Fruit fly (Drosophila melanogaster) S2 (cell line): Measurements from ENCODE around the gene mRpL40.
A peak's percentile ranks its signal among the peaks of the same experiment; 100 is the strongest.

Source experiments
- CG8478 ChIP-seq: fragments of >200 bp; optimal IDR thresholded peaks from 2 replicates; lab custom pipeline; 2018
- CTCF ChIP-seq, 2 experiments: fragments of >200 bp; optimal IDR thresholded peaks; 2 replicates each; lab custom pipeline; 2018

mRpL40 gene

DNA sequence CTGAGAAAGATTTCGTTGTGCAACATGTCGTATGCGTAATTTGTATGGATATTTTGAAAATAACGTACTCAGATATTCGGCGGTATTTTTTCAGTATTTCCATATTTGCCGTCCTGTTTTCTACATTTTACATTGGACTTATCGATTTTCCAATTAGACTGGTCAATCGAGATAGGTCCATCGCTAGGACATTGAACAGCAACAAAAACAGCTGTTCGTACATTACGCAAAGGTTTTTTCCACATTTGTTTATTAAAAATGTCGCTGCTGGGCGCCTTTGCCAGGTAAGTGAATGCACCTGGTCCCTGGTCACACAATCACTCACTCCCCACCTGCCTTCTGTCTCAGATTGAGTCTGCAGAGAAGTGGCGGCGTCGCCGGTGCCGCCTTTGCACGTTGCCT lies at the start of gene mRpL40:
Gene mRpL40, plus strand, starts transcription at position 186 of the 402 bp plus-strand sequence.
- TF ChIP-seq CTCF (optimal IDR thresholded peaks at IDR 0.05; lab: Kevin White, UChicago): peak in 1 of 2 experiments; percentile 50
- no peak for TF ChIP-seq CG8478 (lab: Kevin White, UChicago)

- no peak for TF ChIP-seq CG8478 (lab: Kevin White, UChicago)
- no peak for TF ChIP-seq CTCF (optimal IDR thresholded peaks at IDR 0.05; lab: Kevin White, UChicago)
Observed at dm6 chr3R:11361906-11362305, 45.8 kb upstream of the mRpL40 start.

- no peak for TF ChIP-seq CTCF (optimal IDR thresholded peaks at IDR 0.05; lab: Kevin White, UChicago)
Observed at dm6 chr3R:11363577-11363976, 44.1 kb upstream of the mRpL40 start.

DNA sequence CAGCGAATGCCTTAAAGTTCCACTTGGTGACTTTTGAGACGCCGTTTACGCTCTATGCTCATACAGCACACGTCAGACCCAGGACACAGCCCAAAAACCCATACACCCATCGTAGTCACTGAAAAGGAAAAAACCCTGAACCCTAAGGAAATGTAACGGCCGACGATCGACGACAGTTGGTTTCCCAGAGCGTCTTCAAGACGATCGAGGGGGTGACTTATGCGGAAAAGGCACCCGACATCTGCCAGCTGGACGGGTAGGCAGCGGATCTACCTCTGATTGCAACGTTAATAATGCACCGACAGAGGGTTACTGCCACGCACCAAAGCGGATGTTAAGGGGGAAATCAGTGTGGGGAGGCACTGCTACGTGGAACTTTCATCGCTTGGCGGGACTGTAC lies 41.4 kb upstream of the mRpL40 start:
- TF ChIP-seq CTCF (optimal IDR thresholded peaks at IDR 0.05; lab: Kevin White, UChicago) (no peak), CG8478 (lab: Kevin White, UChicago) (no peak)

- no peak for TF ChIP-seq CG8478 (lab: Kevin White, UChicago)
- no peak for TF ChIP-seq CTCF (optimal IDR thresholded peaks at IDR 0.05; lab: Kevin White, UChicago)
Observed at dm6 chr3R:11368766-11369165, 39.0 kb upstream of the mRpL40 start.

DNA sequence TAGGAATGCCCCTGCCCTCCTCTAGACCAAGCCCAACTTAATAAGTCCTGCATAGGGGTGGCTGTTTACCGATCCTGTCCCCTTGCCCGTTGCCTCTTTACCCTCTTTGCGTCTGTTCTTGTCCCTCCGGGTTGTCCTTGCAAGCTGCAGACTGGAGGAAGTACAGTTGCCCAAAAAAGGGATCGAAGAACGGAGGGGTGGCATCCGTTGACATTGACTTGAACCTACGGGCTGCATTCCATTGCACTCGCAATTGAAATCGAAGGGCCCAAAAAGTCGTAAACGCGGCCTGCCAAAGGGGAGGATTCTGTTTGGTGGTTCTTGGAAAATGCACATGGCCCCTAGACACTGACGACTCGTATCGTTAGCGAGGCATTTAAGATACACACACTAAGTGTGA lies 37.4 kb upstream of the mRpL40 start:
- TF ChIP-seq CTCF (optimal IDR thresholded peaks at IDR 0.05; lab: Kevin White, UChicago) (no peak), CG8478 (lab: Kevin White, UChicago) (no peak)

DNA sequence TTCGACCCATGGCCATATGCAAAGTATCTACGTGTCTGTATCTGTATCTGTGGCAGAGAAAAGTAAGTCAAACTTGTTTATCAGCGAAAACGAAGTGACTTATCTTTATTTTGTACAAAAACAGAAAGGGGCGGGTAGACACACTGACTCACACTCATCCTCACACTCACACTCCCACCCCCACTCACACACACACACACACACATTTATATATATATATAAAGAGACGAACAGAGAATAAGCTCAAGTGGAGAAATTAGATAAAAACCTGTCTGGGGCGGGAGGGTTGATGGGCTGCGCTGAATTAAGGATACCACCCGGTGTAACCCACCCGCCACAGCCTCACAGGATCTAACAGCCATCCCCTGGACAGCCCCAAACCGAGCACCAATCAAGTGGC lies 36.9 kb upstream of the mRpL40 start:
- no peak for TF ChIP-seq CTCF (optimal IDR thresholded peaks at IDR 0.05; lab: Kevin White, UChicago)

DNA sequence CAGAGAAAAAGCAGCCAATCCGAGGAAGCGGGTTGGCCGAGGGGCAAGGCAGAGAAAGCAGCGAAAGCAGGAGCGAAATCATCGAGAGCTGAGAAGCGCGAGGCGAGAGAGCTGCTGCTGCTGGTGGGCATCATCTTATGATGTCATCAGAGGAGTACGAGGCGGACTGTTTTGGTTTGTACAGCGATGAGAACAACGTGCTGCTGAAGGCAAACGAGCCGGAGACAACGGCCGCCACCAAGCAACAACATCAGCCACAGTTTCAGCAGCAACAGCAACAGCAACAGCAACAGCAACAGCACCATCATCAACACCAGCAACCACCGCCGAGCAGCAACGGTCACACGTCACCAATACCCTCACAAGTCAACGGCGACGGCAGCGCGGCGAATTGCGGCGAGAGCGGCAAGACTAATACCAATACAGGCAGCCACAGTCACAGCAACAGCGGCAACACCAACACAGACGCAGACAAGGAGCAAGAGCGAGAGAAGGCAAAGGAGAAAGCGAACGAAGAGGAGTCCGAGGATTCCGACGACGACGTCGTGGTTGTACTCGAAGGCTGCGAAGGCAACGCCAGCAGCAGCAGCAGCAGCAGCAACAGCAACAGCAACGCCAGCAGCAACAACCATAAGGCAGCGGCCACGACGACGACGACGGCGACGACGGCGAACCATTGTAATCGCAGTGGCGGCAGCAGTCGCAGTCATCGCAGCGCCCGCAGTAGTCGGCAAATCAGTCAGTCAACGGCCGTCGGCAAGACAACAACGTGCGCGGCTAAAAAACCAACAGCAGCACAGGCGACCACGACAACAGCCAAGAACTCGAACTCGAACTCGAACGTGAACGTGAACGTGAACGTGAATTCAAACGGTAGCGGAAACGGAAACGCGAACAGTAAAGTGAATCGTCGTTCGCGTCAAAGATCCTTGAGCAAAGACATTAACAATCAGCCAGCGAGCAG lies 35.4 kb upstream of the mRpL40 start:
- no peak for TF ChIP-seq CTCF (optimal IDR thresholded peaks at IDR 0.05; lab: Kevin White, UChicago)
- TF ChIP-seq CG8478 (lab: Kevin White, UChicago): no peak

DNA sequence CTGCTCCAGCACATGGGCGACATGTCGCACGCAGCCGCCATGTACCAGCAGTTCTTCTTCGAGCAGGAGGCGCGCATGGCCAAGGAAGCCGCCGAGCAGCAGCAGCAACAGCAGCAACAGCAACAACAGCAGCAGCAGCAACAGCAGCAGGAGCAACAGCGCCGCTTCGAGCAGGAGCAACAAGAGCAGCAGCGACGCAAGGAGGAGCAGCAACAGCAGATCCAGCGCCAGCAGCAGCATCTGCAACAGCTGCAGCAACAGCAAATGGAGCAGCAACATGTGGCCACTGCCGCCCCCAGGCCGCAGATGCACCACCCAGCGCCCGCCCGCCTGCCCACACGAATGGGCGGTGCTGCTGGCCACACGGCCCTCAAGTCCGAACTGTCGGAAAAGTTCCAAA lies 32.6 kb upstream of the mRpL40 start:
- TF ChIP-seq CTCF (optimal IDR thresholded peaks at IDR 0.05; lab: Kevin White, UChicago): no peak
- no peak for TF ChIP-seq CG8478 (lab: Kevin White, UChicago)

DNA sequence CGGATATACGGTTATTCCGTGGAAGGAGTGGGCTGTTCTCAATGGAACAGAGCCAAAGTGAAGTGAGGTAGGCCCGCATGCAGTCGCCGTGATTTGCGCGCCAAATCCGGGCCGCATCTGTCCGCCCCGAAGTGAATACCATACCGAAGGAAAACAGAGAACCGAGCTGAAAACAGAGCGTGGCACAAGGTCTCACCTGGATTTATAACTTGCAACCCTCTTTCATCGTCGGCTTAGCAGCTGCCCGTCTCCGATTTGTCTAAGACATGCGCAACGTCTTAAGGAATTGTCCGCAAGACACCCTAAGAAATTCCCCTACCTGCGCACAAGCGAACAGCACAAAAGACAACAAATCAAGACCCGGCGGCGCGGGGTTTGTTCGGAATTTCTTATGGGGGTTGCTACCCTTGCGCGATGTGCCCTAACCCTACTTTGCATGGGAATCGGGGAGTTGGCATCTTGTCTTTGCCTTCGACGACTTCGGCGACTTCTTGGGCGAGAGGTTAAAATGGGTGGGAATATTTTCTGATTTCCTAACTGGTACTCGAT lies 29.1 kb upstream of the mRpL40 start:
- TF ChIP-seq CTCF (optimal IDR thresholded peaks at IDR 0.05; lab: Kevin White, UChicago): no peak
- no peak for TF ChIP-seq CG8478 (lab: Kevin White, UChicago)

DNA sequence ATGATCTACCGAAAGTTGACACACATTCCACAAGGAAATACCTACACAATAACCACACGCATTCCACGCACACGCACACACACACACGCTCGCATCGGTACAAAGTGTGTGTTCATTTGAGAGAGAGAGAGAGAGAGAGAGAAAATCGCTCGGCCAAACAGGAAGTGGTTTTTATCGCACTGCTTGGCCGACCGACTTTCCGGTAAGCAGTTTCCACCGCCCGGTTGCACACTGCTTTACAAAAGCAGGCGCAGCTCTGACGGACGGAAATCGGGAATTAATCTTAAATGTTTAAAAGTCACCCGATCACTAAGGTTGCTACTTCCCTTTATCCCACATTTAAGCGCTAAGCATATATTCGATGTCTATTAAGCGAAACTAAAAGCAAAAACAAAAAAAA lies 14.9 kb upstream of the mRpL40 start:
- TF ChIP-seq CTCF (optimal IDR thresholded peaks at IDR 0.05; lab: Kevin White, UChicago): peak; percentile 52 to 54
- TF ChIP-seq CG8478 (lab: Kevin White, UChicago): no peak

DNA sequence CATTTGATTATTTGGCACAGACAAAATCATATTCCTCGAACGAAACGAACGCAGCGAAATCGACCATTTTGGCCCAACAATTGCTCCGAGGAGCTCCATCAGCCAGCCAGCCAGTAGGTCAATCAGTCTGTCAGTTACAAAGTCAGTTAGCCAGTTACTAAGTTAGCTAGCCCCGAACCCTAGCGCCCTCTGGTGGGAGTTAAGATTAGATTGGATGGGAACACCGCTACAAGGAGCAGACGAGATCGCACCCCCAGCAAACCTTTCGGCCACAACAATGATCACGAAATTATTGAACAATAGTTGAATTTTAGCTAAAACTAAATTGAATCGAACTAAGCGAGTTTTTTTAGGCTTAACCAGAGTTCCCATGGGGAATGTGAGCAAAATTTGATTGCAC lies 13.8 kb upstream of the mRpL40 start:
- TF ChIP-seq CTCF (optimal IDR thresholded peaks at IDR 0.05; lab: Kevin White, UChicago) (peak; percentile 83 to 86), CG8478 (lab: Kevin White, UChicago) (no peak)

dm6 chr3R:11395541-11395940 lies 12.2 kb upstream of the mRpL40 start:
- no peak for TF ChIP-seq CG8478 (lab: Kevin White, UChicago)
- peak; percentile 65 to 74 for TF ChIP-seq CTCF (optimal IDR thresholded peaks at IDR 0.05; lab: Kevin White, UChicago)

DNA sequence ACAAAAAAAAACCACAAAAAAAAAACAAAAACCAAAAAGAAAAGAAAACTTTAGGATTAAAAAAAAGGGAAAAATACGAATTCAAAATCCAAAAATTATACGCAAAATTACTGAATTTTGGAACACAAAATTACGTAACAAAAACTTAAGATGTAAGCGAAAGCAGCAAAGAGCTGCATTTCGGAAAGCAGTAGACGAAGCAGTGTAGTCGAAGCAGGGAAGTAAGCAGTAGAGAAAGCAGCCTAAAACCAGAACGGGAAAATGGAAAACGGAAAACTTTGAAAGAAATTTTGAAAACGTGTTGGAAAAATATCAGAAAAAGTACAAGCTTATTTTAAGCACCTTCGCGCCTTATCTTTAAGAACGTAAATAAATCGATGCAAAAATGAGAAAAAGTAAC lies 4.8 kb upstream of the mRpL40 start:
- TF ChIP-seq CG8478 (lab: Kevin White, UChicago) (no peak), CTCF (optimal IDR thresholded peaks at IDR 0.05; lab: Kevin White, UChicago) (peak in 1 of 2 experiments; percentile 26)

- no peak for TF ChIP-seq CG8478 (lab: Kevin White, UChicago)
Observed at dm6 chr3R:11409667-11410137, 2.0 kb downstream of the mRpL40 start, which contains the start of the genes mgr and Irbp. mgr (minus strand) TSS chr3R:11409875. Irbp (plus strand) TSS chr3R:11410047.
